Worm (Caenorhabditis elegans) whole organism, early embryonic: ENCODE data around the gene C15F1.2.
"Not testable (repeated sequence)": the region's sequence is repeated elsewhere in the genome, so short reads cannot be mapped to it uniquely, and the experiment has no call there.

Experiments used
- B0310.2 ChIP-seq: sonication (generic microtip); optimal IDR thresholded peaks from 2 replicates; lab custom pipeline; 2016; ENCODE audit warnings: mild to moderate bottlenecking, missing genetic modification characterization, missing compliant biosample characterization
- F13C5.2 ChIP-seq: sonication (generic microtip); optimal IDR thresholded peaks from 2 replicates; lab custom pipeline; 2017; ENCODE audit warnings: mild to moderate bottlenecking, missing genetic modification characterization, inconsistent platforms, missing compliant biosample characterization
- aly-1 ChIP-seq: sonication (generic microtip); optimal IDR thresholded peaks from 2 replicates; lab custom pipeline; 2016; ENCODE audit warnings: missing genetic modification characterization, missing compliant biosample characterization
- ama-1 ChIP-seq: fragments of 150-350 bp; optimal IDR thresholded peaks from 2 replicates; lab custom pipeline; 2014
- ceh-13 ChIP-seq: fragments of 200-800 bp; sonication (Bioruptor generic); optimal IDR thresholded peaks from 2 replicates; lab custom pipeline; 2018; ENCODE audit warnings: mild to moderate bottlenecking, missing genetic modification characterization, missing compliant biosample characterization
- ceh-36 ChIP-seq: sonication (generic microtip); optimal IDR thresholded peaks from 2 replicates; lab custom pipeline; 2016; ENCODE audit warnings: missing genetic modification characterization, inconsistent platforms, missing compliant biosample characterization
- ets-7 ChIP-seq: sonication (generic microtip); optimal IDR thresholded peaks from 2 replicates; lab custom pipeline; 2016; ENCODE audit warnings: missing genotype, missing genetic modification characterization, missing compliant biosample characterization
- flt-1 ChIP-seq: fragments of 200-800 bp; sonication (Bioruptor generic); IDR thresholded peaks from 2 replicates; pipeline ENCODE4 v1.3.6; 2022; ENCODE audit warnings: missing genetic modification characterization, missing compliant biosample characterization
- hmbx-1 ChIP-seq: sonication (generic microtip); optimal IDR thresholded peaks from 2 replicates; lab custom pipeline; 2016; ENCODE audit warnings: mild to moderate bottlenecking, missing genetic modification characterization, missing compliant biosample characterization
- hmg-4 ChIP-seq: fragments of 200-800 bp; sonication (Bioruptor generic); optimal IDR thresholded peaks from 2 replicates; lab custom pipeline; 2018; ENCODE audit warnings: mild to moderate bottlenecking, missing genetic modification characterization, missing compliant biosample characterization
- hnd-1 ChIP-seq: sonication (generic microtip); optimal IDR thresholded peaks from 2 replicates; lab custom pipeline; 2016; ENCODE audit warnings: missing genetic modification characterization, missing compliant biosample characterization
- pes-1 ChIP-seq: fragments of 200-800 bp; sonication (Bioruptor generic); IDR thresholded peaks from 2 replicates; pipeline ENCODE4 v1.3.6; 2022; ENCODE audit warnings: missing genetic modification reagents, missing genetic modification characterization, missing compliant biosample characterization
- scrt-1 ChIP-seq: fragments of 200-800 bp; sonication (Bioruptor generic); IDR thresholded peaks from 2 replicates; pipeline ENCODE4 v1.3.6; 2022; ENCODE audit warnings: missing genetic modification characterization, missing compliant biosample characterization
- sea-1 ChIP-seq: fragments of 200-800 bp; sonication (Bioruptor generic); conservative IDR thresholded peaks from 2 replicates; pipeline ENCODE4 v1.3.6; 2022; ENCODE audit warnings: missing genetic modification characterization, missing compliant biosample characterization
- tbx-11 ChIP-seq: fragments of 200-800 bp; sonication (Bioruptor generic); IDR thresholded peaks from 2 replicates; pipeline ENCODE4 v1.3.6; 2022; ENCODE audit warnings: missing genetic modification characterization, missing compliant biosample characterization
- tbx-37 ChIP-seq: fragments of 200-800 bp; sonication (Bioruptor generic); conservative IDR thresholded peaks from 2 replicates; pipeline ENCODE4 v1.3.6; 2022; ENCODE audit warnings: missing genetic modification reagents, missing genetic modification characterization, missing compliant biosample characterization
- tra-4 ChIP-seq: sonication (generic microtip); optimal IDR thresholded peaks from 2 replicates; lab custom pipeline; 2017; ENCODE audit warnings: missing genetic modification characterization, missing compliant biosample characterization

Gene C15F1.2

ce11 chrII:6977732-6978131 is 2.0 kb upstream of the C15F1.2 start, which contains the start of gene C15F1.8:
Gene C15F1.8, minus strand, starts transcription at chrII:6977832.
- not testable (repeated sequence) for TF ChIP-seq aly-1; hmg-4; pes-1 (GFP tag; lab: Robert Waterston, UW)

DNA sequence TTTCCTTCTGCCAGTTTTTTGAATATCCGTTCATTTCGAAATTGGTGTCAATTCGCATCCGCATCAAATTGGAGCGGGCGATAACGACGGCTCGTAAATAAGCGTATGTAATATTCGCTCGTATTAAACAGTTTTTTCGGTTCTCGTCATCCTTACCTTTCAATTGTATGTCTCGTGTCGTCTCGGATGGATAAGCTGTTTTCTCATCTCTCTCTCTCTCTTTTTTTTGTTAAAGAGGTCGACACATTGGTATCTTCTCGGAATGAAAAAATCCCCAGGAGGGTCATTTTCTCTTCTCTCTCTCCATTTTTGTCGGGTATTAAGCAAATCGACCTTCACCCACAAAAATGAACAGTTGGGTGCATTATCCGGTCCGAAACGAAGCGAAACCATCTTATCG is 845 bp upstream of the C15F1.2 start:
- TF ChIP-seq hmg-4 (no peak), tbx-37 (no peak), flt-1 (GFP tag; lab: Robert Waterston, UW) (no peak), pes-1 (GFP tag; lab: Robert Waterston, UW) (no peak), sea-1 (GFP tag; lab: Robert Waterston, UW) (no peak), B0310.2 (tag; lab: Kevin White, UChicago) (no peak), aly-1 (no peak), ama-1 (lab: Kevin White, UChicago) (no peak), tra-4 (no peak), hnd-1 (tag; lab: Kevin White, UChicago) (no peak), ceh-36 (tag; lab: Kevin White, UChicago) (no peak), F13C5.2 (tag; lab: Kevin White, UChicago) (no peak), ets-7 (no peak), scrt-1 (GFP tag; lab: Robert Waterston, UW) (no peak)

ce11 chrII:6982949-6983348 is 3.2 kb downstream of the C15F1.2 start:
- TF ChIP-seq tbx-11, result 0 out of 2 replicates have a peak, but pooled peaks have one; percentile 57
- TF ChIP-seq scrt-1 (GFP tag; lab: Robert Waterston, UW), result peak; percentile 66; the same call in 1 of the 2 replicates
- TF ChIP-seq tbx-37, result 0 out of 2 replicates have a peak, but pooled peaks have one; percentile 44

ce11 chrII:6989830-6990287 is 10.1 kb downstream of the C15F1.2 start, which contains the start of gene C15F1.1:
Gene C15F1.1, plus strand, starts transcription at chrII:6989880.
- no peak for TF ChIP-seq F13C5.2 (tag; lab: Kevin White, UChicago)

- TF ChIP-seq ceh-36 (tag; lab: Kevin White, UChicago) (no peak), tra-4 (no peak), ceh-13 (GFP tag; lab: Kevin White, UChicago) (no peak), pes-1 (GFP tag; lab: Robert Waterston, UW) (no peak), sea-1 (GFP tag; lab: Robert Waterston, UW) (no peak), B0310.2 (tag; lab: Kevin White, UChicago) (no peak), hmbx-1 (tag; lab: Kevin White, UChicago) (no peak), flt-1 (GFP tag; lab: Robert Waterston, UW) (no peak), hnd-1 (tag; lab: Kevin White, UChicago) (no peak), tbx-37 (no peak), aly-1 (no peak)
Measured at ce11 chrII:6992949-6993348, 13.2 kb downstream of the C15F1.2 start.

ce11 chrII:6994677-6995076 is 14.9 kb downstream of the C15F1.2 start, which contains the start of gene unc-104:
Gene unc-104, plus strand, starts transcription at chrII:6994987.
- TF ChIP-seq ama-1 (lab: Kevin White, UChicago), result no peak
- TF ChIP-seq F13C5.2 (tag; lab: Kevin White, UChicago), result no peak
- TF ChIP-seq hmbx-1 (tag; lab: Kevin White, UChicago), result no peak
- TF ChIP-seq hmg-4, result no peak
- TF ChIP-seq sea-1 (GFP tag; lab: Robert Waterston, UW), result no peak
- TF ChIP-seq ets-7, result no peak

DNA sequence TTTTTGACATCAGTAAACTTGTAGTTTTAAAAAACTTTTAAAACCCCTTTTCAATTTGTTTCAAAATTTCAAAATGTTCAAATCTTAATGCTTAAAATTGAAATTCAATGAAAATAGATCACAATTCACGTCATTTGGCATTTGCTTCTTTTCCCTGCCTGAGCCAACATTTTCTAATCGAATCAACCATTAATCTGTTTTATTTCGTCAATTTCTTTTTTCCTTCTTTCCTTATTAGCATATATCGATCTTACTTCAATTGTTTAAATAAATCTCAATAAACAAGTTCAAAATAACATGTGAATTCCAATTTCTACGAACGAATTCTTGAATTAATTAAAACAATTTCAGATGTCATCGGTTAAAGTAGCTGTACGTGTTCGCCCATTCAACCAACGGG is 15.8 kb downstream of the C15F1.2 start:
- TF ChIP-seq hmg-4 (no peak), flt-1 (GFP tag; lab: Robert Waterston, UW) (no peak), tra-4 (no peak), tbx-11 (no peak), ama-1 (lab: Kevin White, UChicago) (no peak), hnd-1 (tag; lab: Kevin White, UChicago) (no peak), ceh-13 (GFP tag; lab: Kevin White, UChicago) (no peak), scrt-1 (GFP tag; lab: Robert Waterston, UW) (no peak), hmbx-1 (tag; lab: Kevin White, UChicago) (no peak), pes-1 (GFP tag; lab: Robert Waterston, UW) (no peak), ceh-36 (tag; lab: Kevin White, UChicago) (no peak), aly-1 (no peak)

DNA sequence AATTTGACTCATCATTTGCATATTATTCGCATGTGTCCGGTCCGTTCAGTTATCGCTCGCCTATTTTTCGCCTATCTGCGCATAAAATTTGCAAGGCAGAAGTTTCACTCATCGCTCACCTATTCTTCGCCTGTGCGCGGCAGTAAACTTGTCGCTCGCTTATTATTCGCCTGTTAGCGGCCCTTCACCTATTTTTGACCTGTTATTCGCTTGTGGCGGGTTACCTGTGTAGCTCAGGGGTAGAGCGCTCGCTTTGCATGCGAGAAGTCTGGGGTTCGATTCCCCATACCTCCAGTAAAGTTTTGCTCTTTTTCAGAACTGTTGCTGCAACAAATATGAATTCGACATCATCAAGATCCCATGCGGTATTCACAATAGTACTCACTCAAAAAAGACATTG is 21.7 kb downstream of the C15F1.2 start:
- TF ChIP-seq hmg-4, result peak; percentile 97
- TF ChIP-seq tbx-37, result peak; percentile 89
- peak; percentile 68 for TF ChIP-seq hmbx-1 (tag; lab: Kevin White, UChicago)
- TF ChIP-seq aly-1, result peak; percentile 81
- TF ChIP-seq tra-4, result peak; percentile 72
- peak; percentile 96 for TF ChIP-seq sea-1 (GFP tag; lab: Robert Waterston, UW)
- peak; percentile 97 for TF ChIP-seq scrt-1 (GFP tag; lab: Robert Waterston, UW)
- TF ChIP-seq hnd-1 (tag; lab: Kevin White, UChicago), result peak; percentile 67
- peak; percentile 98 for TF ChIP-seq flt-1 (GFP tag; lab: Robert Waterston, UW)
- TF ChIP-seq ceh-36 (tag; lab: Kevin White, UChicago), result peak; percentile 97
- TF ChIP-seq pes-1 (GFP tag; lab: Robert Waterston, UW), result peak; percentile 96
- peak; percentile 77 for TF ChIP-seq ceh-13 (GFP tag; lab: Kevin White, UChicago)
- peak; percentile 78 for TF ChIP-seq B0310.2 (tag; lab: Kevin White, UChicago)
- TF ChIP-seq tbx-11, result peak; percentile 90
- TF ChIP-seq F13C5.2 (tag; lab: Kevin White, UChicago), result peak; percentile 80
- TF ChIP-seq ets-7, result peak; percentile 57
